Worm (Caenorhabditis elegans) whole organism, young adult: Measurements from ENCODE around the gene dhs-27.

ENCODE experiments used
- C06A6.2 ChIP-seq: fragments of 200-800 bp; sonication (Bioruptor generic); conservative IDR thresholded peaks from 2 replicates; pipeline ENCODE4 v1.3.6; 2022; ENCODE audit warnings: missing genetic modification characterization, missing compliant biosample characterization
- D2030.7 ChIP-seq: fragments of 200-800 bp; sonication (Bioruptor generic); IDR thresholded peaks from 2 replicates; pipeline ENCODE4 v1.3.6; 2022; ENCODE audit warnings: missing genetic modification reagents, missing genetic modification characterization, missing compliant biosample characterization
- F57A8.1 ChIP-seq: fragments of 200-800 bp; sonication (Bioruptor generic); optimal IDR thresholded peaks from 2 replicates; lab custom pipeline; 2018; ENCODE audit warnings: mild to moderate bottlenecking, missing genetic modification characterization, moderate library complexity, missing compliant biosample characterization
- K11D2.4 ChIP-seq: fragments of 200-800 bp; sonication (Bioruptor generic); IDR thresholded peaks from 2 replicates; pipeline ENCODE4 v1.3.6; 2022; ENCODE audit warnings: missing genetic modification reagents, missing genetic modification characterization, missing compliant biosample characterization
- K12H6.12 ChIP-seq: fragments of 200-800 bp; sonication (Bioruptor generic); optimal IDR thresholded peaks from 2 replicates; lab custom pipeline; 2018; ENCODE audit warnings: mild to moderate bottlenecking, missing genetic modification characterization, missing compliant biosample characterization
- T07F8.4 ChIP-seq: sonication (generic microtip); optimal IDR thresholded peaks from 2 replicates; lab custom pipeline; 2016; ENCODE audit warnings: mild to moderate bottlenecking, missing genetic modification characterization, moderate library complexity, missing compliant biosample characterization
- ZK185.1 ChIP-seq: sonication (generic microtip); optimal IDR thresholded peaks from 2 replicates; lab custom pipeline; 2016; ENCODE audit warnings: mild to moderate bottlenecking, missing genetic modification characterization, missing compliant biosample characterization; ENCODE audit not compliant: poor library complexity, severe bottlenecking
- ama-1 ChIP-seq, 3 experiments: fragments of 150-350 bp in 1 of 3; sonication (generic microtip) in 2 of 3; optimal IDR thresholded peaks; 2 replicates each; lab custom pipeline; 2014 to 2018; ENCODE audit warnings: missing biosample characterization in 2 of 3, missing genetic modification characterization in 2 of 3, missing genetic modification reagents in 2 of 3
- atf-7 ChIP-seq: sonication (generic microtip); optimal IDR thresholded peaks from 2 replicates; lab custom pipeline; 2017; ENCODE audit warnings: mild to moderate bottlenecking, missing genetic modification characterization, missing compliant biosample characterization
- athp-1 ChIP-seq: sonication (generic microtip); optimal IDR thresholded peaks from 2 replicates; lab custom pipeline; 2017; ENCODE audit warnings: mild to moderate bottlenecking, missing genetic modification characterization, missing compliant biosample characterization
- ceh-58 ChIP-seq: fragments of 200-800 bp; sonication (Bioruptor generic); IDR thresholded peaks from 2 replicates; pipeline ENCODE4 v1.3.6; 2022; ENCODE audit warnings: missing genetic modification characterization, missing compliant biosample characterization
- dpff-1 ChIP-seq: sonication (generic microtip); optimal IDR thresholded peaks from 2 replicates; lab custom pipeline; 2017; ENCODE audit warnings: mild to moderate bottlenecking, missing genetic modification characterization, missing compliant biosample characterization
- egrh-3 ChIP-seq: fragments of 200-800 bp; sonication (Bioruptor generic); IDR thresholded peaks from 2 replicates; pipeline ENCODE4 v1.3.6; 2022; ENCODE audit warnings: missing genetic modification reagents, missing genetic modification characterization, missing compliant biosample characterization
- hlh-26 ChIP-seq: fragments of 200-800 bp; sonication (Bioruptor generic); conservative IDR thresholded peaks from 2 replicates; pipeline ENCODE4 v1.3.6; 2022; ENCODE audit warnings: missing genetic modification reagents, missing genetic modification characterization, missing compliant biosample characterization
- let-526 ChIP-seq: fragments of 200-800 bp; sonication (Bioruptor generic); IDR thresholded peaks from 2 replicates; pipeline ENCODE4 v1.3.6; 2022; ENCODE audit warnings: missing genetic modification reagents, missing genetic modification characterization, missing compliant biosample characterization
- lin-26 ChIP-seq: fragments of 200-800 bp; sonication (Bioruptor generic); IDR thresholded peaks from 2 replicates; pipeline ENCODE4 v1.3.6; 2022; ENCODE audit warnings: missing genetic modification reagents, missing genetic modification characterization, missing compliant biosample characterization
- lir-1 ChIP-seq: fragments of 200-800 bp; sonication (Bioruptor generic); conservative IDR thresholded peaks from 2 replicates; pipeline ENCODE4 v1.3.6; 2022; ENCODE audit warnings: missing genetic modification reagents, missing genetic modification characterization, missing compliant biosample characterization
- madf-8 ChIP-seq: fragments of 200-800 bp; sonication (Bioruptor generic); conservative IDR thresholded peaks from 2 replicates; pipeline ENCODE4 v1.3.6; 2022; ENCODE audit warnings: missing genetic modification reagents, missing genetic modification characterization, missing compliant biosample characterization
- nhr-179 ChIP-seq: sonication (generic microtip); optimal IDR thresholded peaks from 2 replicates; lab custom pipeline; 2016; ENCODE audit warnings: mild to moderate bottlenecking, missing genetic modification characterization, missing compliant biosample characterization
- pha-4 ChIP-seq: fragments of 150-350 bp; sonication (generic microtip); optimal IDR thresholded peaks from 2 replicates; lab custom pipeline; 2014; ENCODE audit warnings: missing biosample characterization, missing genetic modification reagents, missing genetic modification characterization
- rcor-1 ChIP-seq: fragments of 200-800 bp; sonication (Bioruptor generic); IDR thresholded peaks from 2 replicates; pipeline ENCODE4 v1.3.6; 2022; ENCODE audit warnings: missing genetic modification reagents, missing genetic modification characterization, missing compliant biosample characterization
- rec-8 ChIP-seq, 2 experiments: sonication (generic microtip); optimal IDR thresholded peaks; 2 replicates each; lab custom pipeline; 2016; ENCODE audit warnings: mild to moderate bottlenecking in 2 of 2, missing genetic modification characterization in 2 of 2, missing genetic modification reagents in 2 of 2, missing genotype in 2 of 2, missing biosample characterization in 1 of 2, missing compliant biosample characterization in 1 of 2, moderate library complexity in 1 of 2
- rpc-1 ChIP-seq, 2 experiments: fragments of 150-350 bp in 1 of 2; sonication (generic microtip) in 1 of 2; optimal IDR thresholded peaks; 2 replicates each; lab custom pipeline; 2014 to 2018; ENCODE audit warnings: missing biosample characterization in 1 of 2, missing genetic modification characterization in 1 of 2, missing genetic modification reagents in 1 of 2, missing genotype in 1 of 2
- sdz-38 ChIP-seq: sonication (generic microtip); optimal IDR thresholded peaks from 2 replicates; lab custom pipeline; 2016; ENCODE audit warnings: missing genotype, missing genetic modification characterization, missing compliant biosample characterization
- sea-2 ChIP-seq: fragments of 200-800 bp; sonication (Bioruptor generic); IDR thresholded peaks from 2 replicates; pipeline ENCODE4 v1.3.6; 2022; ENCODE audit warnings: missing genetic modification characterization, missing compliant biosample characterization
- snpc-1.3 ChIP-seq: sonication (generic microtip); optimal IDR thresholded peaks from 2 replicates; lab custom pipeline; 2017; ENCODE audit warnings: missing genetic modification characterization, mild to moderate bottlenecking, missing compliant biosample characterization, antibody characterized with exemption, moderate library complexity, missing genotype, missing genetic modification reagents; ENCODE audit not compliant: insufficient read depth
- sptf-2 ChIP-seq: fragments of 200-800 bp; sonication (Bioruptor generic); optimal IDR thresholded peaks from 2 replicates; lab custom pipeline; 2018; ENCODE audit warnings: mild to moderate bottlenecking, missing genetic modification characterization, missing compliant biosample characterization
- tlf-1 ChIP-seq: fragments of 200-800 bp; sonication (Bioruptor generic); optimal IDR thresholded peaks from 2 replicates; lab custom pipeline; 2018; ENCODE audit warnings: mild to moderate bottlenecking, missing genetic modification characterization, missing compliant biosample characterization
- xnd-1 ChIP-seq: sonication (generic microtip); optimal IDR thresholded peaks from 2 replicates; lab custom pipeline; 2016; ENCODE audit warnings: missing genotype, missing genetic modification reagents, missing genetic modification characterization, missing compliant biosample characterization
- zfh-2 ChIP-seq: fragments of 200-800 bp; sonication (Bioruptor generic); conservative IDR thresholded peaks from 2 replicates; pipeline ENCODE4 v1.3.6; 2022; ENCODE audit warnings: missing genetic modification reagents, missing genetic modification characterization, missing compliant biosample characterization
- zim-3 ChIP-seq: sonication (generic microtip); optimal IDR thresholded peaks from 2 replicates; lab custom pipeline; 2017; ENCODE audit warnings: mild to moderate bottlenecking, missing genetic modification characterization, moderate library complexity, missing compliant biosample characterization
- ztf-25 ChIP-seq: fragments of 200-800 bp; sonication (Bioruptor generic); IDR thresholded peaks from 2 replicates; pipeline ENCODE4 v1.3.6; 2022; ENCODE audit warnings: missing genetic modification reagents, missing genetic modification characterization, missing compliant biosample characterization
- ztf-26 ChIP-seq: sonication (generic microtip); optimal IDR thresholded peaks from 2 replicates; lab custom pipeline; 2017; ENCODE audit warnings: missing genetic modification characterization, missing compliant biosample characterization

Gene dhs-27

DNA sequence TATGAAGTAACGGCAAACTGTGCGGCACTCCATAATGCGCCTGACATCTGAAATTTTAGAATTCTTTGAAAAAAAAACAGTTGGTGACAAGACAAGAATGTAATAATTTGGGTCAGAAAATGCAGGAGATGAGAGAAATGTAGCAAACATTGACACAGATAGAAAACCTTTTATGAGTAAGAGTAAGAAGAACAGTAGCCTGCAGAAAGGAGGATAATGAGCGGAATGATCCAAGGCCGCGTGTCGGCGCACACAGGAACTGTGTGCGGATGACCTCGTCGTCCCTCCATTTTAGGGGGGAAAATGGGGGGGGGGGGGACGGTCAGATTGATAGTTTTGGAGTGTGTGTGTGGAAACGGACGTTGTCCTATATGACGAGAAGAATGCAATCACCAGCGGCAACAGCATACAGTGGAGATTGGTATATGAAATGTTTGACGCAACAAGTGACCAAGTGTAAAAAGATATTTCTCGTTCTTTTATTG is at the start of gene dhs-27:
dhs-27 (minus strand) TSS at position 51 of the 485 bp plus-strand sequence.
- TF ChIP-seq sptf-2 (GFP tag; lab: Kevin White, UChicago) (no peak), rpc-1 (optimal IDR thresholded peaks at IDR 0.05; lab: Kevin White, UChicago) (no peak), rpc-1 (tag; optimal IDR thresholded peaks at IDR 0.05; lab: Kevin White, UChicago) (no peak), madf-8 (no peak), ztf-25 (no peak), egrh-3 (GFP tag; lab: Robert Waterston, UW) (no peak), ztf-26 (tag; lab: Kevin White, UChicago) (no peak)
- TF ChIP-seq, all 124 proteins: peak for 0

DNA sequence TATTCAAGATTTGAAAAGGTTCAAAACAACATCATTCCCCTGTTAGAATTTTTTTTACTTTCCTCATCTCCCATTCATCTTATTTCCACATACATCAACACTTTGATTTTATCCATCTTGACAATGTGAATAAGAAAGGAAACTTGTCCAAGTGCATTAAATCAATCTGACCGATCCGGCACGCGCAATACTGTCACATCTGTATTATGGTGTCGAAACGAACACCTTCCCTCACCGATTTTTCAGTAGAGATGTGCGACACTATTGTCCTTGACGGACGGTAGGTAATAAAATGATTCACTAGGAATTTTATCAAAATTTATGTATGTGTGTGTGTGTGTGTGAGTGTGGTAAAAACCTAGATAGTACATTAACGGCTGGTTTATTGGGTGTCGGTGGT is 49.4 kb upstream of the dhs-27 start:
- TF ChIP-seq tlf-1 (no peak), ceh-58 (GFP tag; lab: Robert Waterston, UW) (no peak), atf-7 (tag; lab: Kevin White, UChicago) (no peak)

DNA sequence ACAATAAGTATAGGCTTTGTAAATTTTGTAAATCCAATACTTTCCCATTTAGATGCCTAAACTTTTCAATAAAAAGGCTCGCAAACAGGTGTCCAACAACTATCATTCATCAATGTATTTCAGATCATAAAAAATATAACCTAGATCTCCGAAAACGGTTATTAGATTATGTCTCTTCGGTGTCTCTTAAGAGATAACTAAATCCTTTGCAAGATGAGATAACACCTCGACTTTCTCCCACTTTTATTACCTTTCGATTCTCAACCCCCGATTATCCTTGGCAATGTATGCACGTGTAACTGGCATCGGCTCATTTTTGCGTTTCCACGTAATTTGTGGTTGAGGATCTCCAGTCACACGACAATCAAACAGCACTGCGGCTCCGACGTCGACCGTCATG is 47.6 kb upstream of the dhs-27 start:
- no peak for TF ChIP-seq F57A8.1
- TF ChIP-seq K11D2.4 (GFP tag; lab: Robert Waterston, UW) = no peak
- TF ChIP-seq sdz-38 (tag; lab: Kevin White, UChicago) = no peak
- TF ChIP-seq tlf-1 = no peak
- no peak for TF ChIP-seq ZK185.1
- no peak for TF ChIP-seq lir-1 (GFP tag; lab: Robert Waterston, UW)
- TF ChIP-seq lin-26 (GFP tag; lab: Robert Waterston, UW) = no peak
- TF ChIP-seq snpc-1.3 (tag; lab: Kevin White, UChicago) = no peak
- TF ChIP-seq C06A6.2 (GFP tag; lab: Robert Waterston, UW) = no peak
- no peak for TF ChIP-seq dpff-1 (tag; lab: Kevin White, UChicago)
- TF ChIP-seq rec-8 (tag; optimal IDR thresholded peaks at IDR 0.05; lab: Kevin White, UChicago) = no peak
- TF ChIP-seq zim-3 (tag; lab: Kevin White, UChicago) = no peak
- TF ChIP-seq let-526 (GFP tag; lab: Robert Waterston, UW) = no peak
- TF ChIP-seq hlh-26 (GFP tag; lab: Robert Waterston, UW) = no peak

DNA sequence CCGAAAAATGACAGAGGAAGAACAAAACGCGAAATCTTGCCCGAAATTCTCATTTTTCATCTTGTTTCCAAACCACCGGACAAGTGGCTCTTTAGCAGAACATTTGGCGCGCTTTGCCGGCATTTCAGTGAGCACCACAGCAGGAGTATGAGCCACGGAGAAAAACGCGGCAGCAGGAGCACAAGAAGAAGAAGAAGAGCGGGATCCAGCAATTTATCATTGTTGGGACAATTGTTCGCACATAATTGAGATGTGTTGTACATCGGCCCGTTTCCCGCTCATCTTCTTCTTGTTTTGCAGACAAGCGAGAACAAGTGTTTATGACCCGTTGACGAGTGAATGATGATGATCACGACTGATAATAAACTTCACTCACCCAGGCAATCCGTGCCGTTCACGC is 41.1 kb upstream of the dhs-27 start:
- TF ChIP-seq zfh-2 (GFP tag; lab: Robert Waterston, UW) (peak; percentile 47; the same call in 1 of the 2 replicates), D2030.7 (GFP tag; lab: Robert Waterston, UW) (no peak), xnd-1 (tag; lab: Kevin White, UChicago) (no peak), nhr-179 (no peak), ama-1 (optimal IDR thresholded peaks at IDR 0.05; lab: Kevin White, UChicago) (no peak), ama-1 (GFP tag; optimal IDR thresholded peaks at IDR 0.05; lab: Kevin White, UChicago) (no peak), K12H6.12 (tag; lab: Kevin White, UChicago) (no peak), C06A6.2 (GFP tag; lab: Robert Waterston, UW) (no peak), rcor-1 (GFP tag; lab: Robert Waterston, UW) (no peak)

DNA sequence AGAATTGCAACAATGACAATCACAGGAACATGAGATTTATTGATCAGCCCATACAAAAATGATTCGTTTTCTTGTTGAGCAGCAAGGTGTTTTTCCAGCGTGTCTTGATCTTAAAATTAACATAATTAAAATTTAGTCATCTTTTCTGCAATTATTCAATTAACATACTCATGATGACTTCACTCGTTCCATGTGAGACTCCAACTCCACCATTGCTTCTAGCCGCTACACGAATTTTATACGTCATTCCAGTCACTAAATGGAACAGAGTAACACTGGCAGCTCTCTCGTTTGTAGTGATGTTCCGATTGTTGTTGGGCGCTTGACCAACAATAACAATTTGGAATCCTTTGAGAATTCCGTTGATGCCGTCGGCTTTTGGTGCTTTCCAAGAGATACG is 39.4 kb upstream of the dhs-27 start:
- no peak for TF ChIP-seq athp-1
- TF ChIP-seq pha-4 (tag; lab: Kevin White, UChicago) = no peak
- TF ChIP-seq lin-26 (GFP tag; lab: Robert Waterston, UW) = no peak
- TF ChIP-seq T07F8.4 = no peak
- TF ChIP-seq zfh-2 (GFP tag; lab: Robert Waterston, UW) = no peak
- TF ChIP-seq sea-2 = no peak
